Worm (Caenorhabditis elegans) whole organism, L1 larva: Measurements from ENCODE around the gene F41B5.12.

ENCODE experiments used
- C16A3.4 ChIP-seq: fragments of 150-350 bp; optimal IDR thresholded peaks from 2 replicates; lab custom pipeline; 2014; ENCODE audit warnings: missing biosample characterization, missing genetic modification characterization
- F16B12.6 ChIP-seq: fragments of 150-350 bp; optimal IDR thresholded peaks from 2 replicates; lab custom pipeline; 2014; ENCODE audit warnings: missing biosample characterization, missing genetic modification characterization
- Y116A8C.19 ChIP-seq: sonication (generic microtip); optimal IDR thresholded peaks from 2 replicates; lab custom pipeline; 2016; ENCODE audit warnings: missing compliant biosample characterization, missing genetic modification characterization, borderline replicate concordance
- aha-1 ChIP-seq: fragments of 150-350 bp; optimal IDR thresholded peaks from 2 replicates; lab custom pipeline; 2014; ENCODE audit warnings: missing biosample characterization, missing genetic modification characterization
- alr-1 ChIP-seq: fragments of 200-800 bp; sonication (Bioruptor generic); optimal IDR thresholded peaks from 2 replicates; lab custom pipeline; 2018; ENCODE audit warnings: borderline replicate concordance, mild to moderate bottlenecking, missing genetic modification characterization, missing compliant biosample characterization
- aly-2 ChIP-seq: fragments of 150-350 bp; optimal IDR thresholded peaks from 2 replicates; lab custom pipeline; 2014; ENCODE audit warnings: missing biosample characterization, missing genetic modification characterization
- blmp-1 ChIP-seq: fragments of 150-350 bp; optimal IDR thresholded peaks from 2 replicates; lab custom pipeline; 2014; ENCODE audit warnings: missing biosample characterization, missing genetic modification characterization
- ceh-63 ChIP-seq: fragments of 200-800 bp; sonication (Bioruptor generic); optimal IDR thresholded peaks from 2 replicates; lab custom pipeline; 2018; ENCODE audit warnings: mild to moderate bottlenecking, missing genetic modification characterization, missing compliant biosample characterization
- ceh-8 ChIP-seq: fragments of 200-800 bp; sonication (Bioruptor generic); optimal IDR thresholded peaks from 2 replicates; lab custom pipeline; 2018; ENCODE audit warnings: mild to moderate bottlenecking, missing genetic modification characterization, moderate library complexity, missing compliant biosample characterization
- ceh-82 ChIP-seq, 3 experiments: fragments of 150-350 bp in 1 of 3; sonication (generic microtip) in 2 of 3; optimal IDR thresholded peaks; 2 replicates each; lab custom pipeline; 2014 to 2017; ENCODE audit warnings: missing biosample characterization in 3 of 3, missing genetic modification characterization in 3 of 3
- dpl-1 ChIP-seq, 3 experiments: fragments of 150-350 bp in 2 of 3; sonication (generic microtip) in 1 of 3; optimal IDR thresholded peaks; 2 replicates each; lab custom pipeline; 2014 to 2017; ENCODE audit warnings: missing biosample characterization in 3 of 3, missing genetic modification characterization in 3 of 3, missing genetic modification reagents in 3 of 3
- dsc-1 ChIP-seq: sonication (generic microtip); optimal IDR thresholded peaks from 2 replicates; lab custom pipeline; 2016; ENCODE audit warnings: mild to moderate bottlenecking, missing genetic modification characterization, missing compliant biosample characterization
- efl-1 ChIP-seq, 4 experiments: fragments of 150-350 bp; optimal IDR thresholded peaks in 3 of 4; peaks in 1 of 4; 1 replicate in 1 of 4; 2 replicates in 3 of 4; lab custom pipeline; 2014; ENCODE audit warnings: missing biosample characterization in 2 of 4, missing genetic modification characterization in 2 of 4, missing genetic modification reagents in 2 of 4
- efl-3 ChIP-seq: fragments of 200-800 bp; sonication (Bioruptor generic); optimal IDR thresholded peaks from 2 replicates; lab custom pipeline; 2018; ENCODE audit warnings: mild to moderate bottlenecking, missing genetic modification characterization, missing compliant biosample characterization
- egl-13 ChIP-seq: sonication (generic microtip); optimal IDR thresholded peaks from 2 replicates; lab custom pipeline; 2016; ENCODE audit warnings: missing genotype, missing genetic modification reagents, missing genetic modification characterization, missing compliant biosample characterization
- elt-2 ChIP-seq: sonication (generic microtip); optimal IDR thresholded peaks from 2 replicates; lab custom pipeline; 2016; ENCODE audit warnings: missing genetic modification characterization, mild to moderate bottlenecking, inconsistent platforms, missing compliant biosample characterization, missing genetic modification reagents
- elt-3 ChIP-seq, 6 experiments: fragments of 150-350 bp in 1 of 6; sonication (generic microtip); optimal IDR thresholded peaks; 2 replicates each; lab custom pipeline; 2017 to 2018; ENCODE audit warnings: missing biosample characterization in 6 of 6, missing genetic modification characterization in 6 of 6, inconsistent platforms in 1 of 6
- ets-5 ChIP-seq: fragments of 200-800 bp; sonication (Bioruptor generic); IDR thresholded peaks from 2 replicates; pipeline ENCODE4 v1.3.6; 2022; ENCODE audit warnings: missing genetic modification characterization, missing compliant biosample characterization
- fkh-10 ChIP-seq: sonication (generic microtip); optimal IDR thresholded peaks from 2 replicates; lab custom pipeline; 2017; ENCODE audit warnings: missing biosample characterization, missing genetic modification reagents, missing genetic modification characterization
- fkh-8 ChIP-seq: sonication (generic microtip); optimal IDR thresholded peaks from 2 replicates; lab custom pipeline; 2016; ENCODE audit warnings: mild to moderate bottlenecking, missing genetic modification characterization, missing compliant biosample characterization
- hlh-4 ChIP-seq: sonication (generic microtip); optimal IDR thresholded peaks from 2 replicates; lab custom pipeline; 2016; ENCODE audit warnings: mild to moderate bottlenecking, missing genetic modification characterization, missing compliant biosample characterization
- hpl-2 ChIP-seq: fragments of 150-350 bp; optimal IDR thresholded peaks from 2 replicates; lab custom pipeline; 2014; ENCODE audit warnings: missing biosample characterization, missing genetic modification reagents, missing genetic modification characterization
- irx-1 ChIP-seq: sonication (generic microtip); optimal IDR thresholded peaks from 2 replicates; lab custom pipeline; 2016; ENCODE audit warnings: missing genetic modification characterization, missing compliant biosample characterization
- isw-1 ChIP-seq: fragments of 200-800 bp; sonication (Bioruptor generic); IDR thresholded peaks from 2 replicates; pipeline ENCODE4 v1.3.6; 2022; ENCODE audit warnings: missing genetic modification characterization, missing compliant biosample characterization
- jun-1 ChIP-seq: fragments of 150-350 bp; optimal IDR thresholded peaks from 2 replicates; lab custom pipeline; 2014; ENCODE audit warnings: missing biosample characterization, missing genetic modification reagents, missing genetic modification characterization
- lin-13 ChIP-seq: fragments of 150-350 bp; optimal IDR thresholded peaks from 2 replicates; lab custom pipeline; 2014; ENCODE audit warnings: missing biosample characterization, missing genetic modification reagents, missing genetic modification characterization
- lin-35 ChIP-seq, 2 experiments: fragments of 150-350 bp; optimal IDR thresholded peaks; 2 replicates each; lab custom pipeline; 2014; ENCODE audit warnings: missing biosample characterization in 2 of 2, missing genetic modification characterization in 2 of 2, missing genetic modification reagents in 2 of 2
- lir-3 ChIP-seq: sonication (generic microtip); optimal IDR thresholded peaks from 2 replicates; lab custom pipeline; 2016; ENCODE audit warnings: mild to moderate bottlenecking, missing genetic modification characterization, moderate library complexity, missing compliant biosample characterization; ENCODE audit not compliant: poor library complexity
- lsy-2 ChIP-seq, 2 experiments: fragments of 150-350 bp; optimal IDR thresholded peaks; 2 replicates each; lab custom pipeline; 2014; ENCODE audit warnings: missing biosample characterization in 2 of 2, missing genetic modification characterization in 2 of 2
- mef-2 ChIP-seq: fragments of 150-350 bp; optimal IDR thresholded peaks from 2 replicates; lab custom pipeline; 2014; ENCODE audit warnings: missing biosample characterization, missing genetic modification characterization
- mep-1 ChIP-seq: fragments of 150-350 bp; optimal IDR thresholded peaks from 2 replicates; lab custom pipeline; 2014; ENCODE audit warnings: missing biosample characterization, missing genetic modification characterization
- nhr-11 ChIP-seq: fragments of 150-350 bp; optimal IDR thresholded peaks from 2 replicates; lab custom pipeline; 2014; ENCODE audit warnings: missing biosample characterization, missing genetic modification characterization
- nhr-19 ChIP-seq: fragments of 200-800 bp; sonication (Bioruptor generic); conservative IDR thresholded peaks from 2 replicates; pipeline ENCODE4 v1.3.6; 2022; ENCODE audit warnings: missing genetic modification characterization, missing compliant biosample characterization
- nhr-20 ChIP-seq: sonication (generic microtip); optimal IDR thresholded peaks from 2 replicates; lab custom pipeline; 2016; ENCODE audit warnings: mild to moderate bottlenecking, missing genetic modification characterization, missing compliant biosample characterization
- nhr-28 ChIP-seq: fragments of 150-350 bp; optimal IDR thresholded peaks from 2 replicates; lab custom pipeline; 2014; ENCODE audit warnings: missing biosample characterization, missing genetic modification characterization
- nhr-47 ChIP-seq: sonication (generic microtip); optimal IDR thresholded peaks from 2 replicates; lab custom pipeline; 2016; ENCODE audit warnings: mild to moderate bottlenecking, missing genetic modification characterization, moderate library complexity, missing compliant biosample characterization
- nhr-71 ChIP-seq: sonication (generic microtip); optimal IDR thresholded peaks from 2 replicates; lab custom pipeline; 2016; ENCODE audit warnings: mild to moderate bottlenecking, missing genetic modification characterization, moderate library complexity, missing compliant biosample characterization
- nhr-76 ChIP-seq: sonication (generic microtip); optimal IDR thresholded peaks from 2 replicates; lab custom pipeline; 2017; ENCODE audit warnings: missing biosample characterization, missing genetic modification characterization
- nhr-84 ChIP-seq: sonication (generic microtip); optimal IDR thresholded peaks from 2 replicates; lab custom pipeline; 2017; ENCODE audit warnings: missing biosample characterization, missing genetic modification characterization
- pax-3 ChIP-seq: fragments of 200-800 bp; sonication (Bioruptor generic); optimal IDR thresholded peaks from 2 replicates; lab custom pipeline; 2018; ENCODE audit warnings: mild to moderate bottlenecking, missing genetic modification characterization, moderate library complexity, missing compliant biosample characterization
- rnt-1 ChIP-seq: sonication (generic microtip); optimal IDR thresholded peaks from 2 replicates; lab custom pipeline; 2016; ENCODE audit warnings: mild to moderate bottlenecking, missing genetic modification characterization, moderate library complexity, missing compliant biosample characterization
- skn-1 ChIP-seq: fragments of 150-350 bp; optimal IDR thresholded peaks from 2 replicates; lab custom pipeline; 2014; ENCODE audit warnings: missing biosample characterization, missing genetic modification characterization
- snpc-4 ChIP-seq: fragments of 150-350 bp; optimal IDR thresholded peaks from 2 replicates; lab custom pipeline; 2014; ENCODE audit warnings: missing biosample characterization, missing genetic modification characterization
- snu-23 ChIP-seq: sonication (generic microtip); optimal IDR thresholded peaks from 2 replicates; lab custom pipeline; 2016; ENCODE audit warnings: missing genetic modification characterization, missing compliant biosample characterization
- sox-4 ChIP-seq: sonication (generic microtip); optimal IDR thresholded peaks from 2 replicates; lab custom pipeline; 2016; ENCODE audit warnings: missing genetic modification characterization, missing compliant biosample characterization
- swsn-7 ChIP-seq: sonication (generic microtip); optimal IDR thresholded peaks from 2 replicates; lab custom pipeline; 2016; ENCODE audit warnings: missing genetic modification characterization, missing compliant biosample characterization
- unc-30 ChIP-seq: sonication (generic microtip); optimal IDR thresholded peaks from 2 replicates; lab custom pipeline; 2017; ENCODE audit warnings: missing biosample characterization, missing genetic modification characterization
- vab-15 ChIP-seq: sonication (generic microtip); optimal IDR thresholded peaks from 2 replicates; lab custom pipeline; 2017; ENCODE audit warnings: missing genotype, mild to moderate bottlenecking, missing genetic modification characterization, missing compliant biosample characterization
- zag-1 ChIP-seq: fragments of 150-350 bp; optimal IDR thresholded peaks from 2 replicates; lab custom pipeline; 2014; ENCODE audit warnings: missing biosample characterization, missing genetic modification characterization

F41B5.12 gene

ce11 chrV:2235848-2236247 lies 24.9 kb upstream of the F41B5.12 start, which contains the start of gene cyp-33C4:
Gene cyp-33C4, plus strand, starts transcription at chrV:2236140.
- TF ChIP-seq egl-13 (tag; lab: Kevin White, UChicago) = no peak
- no peak for TF ChIP-seq irx-1 (tag; lab: Kevin White, UChicago)
- no peak for TF ChIP-seq C16A3.4
- no peak for TF ChIP-seq rnt-1 (tag; lab: Kevin White, UChicago)
- no peak for TF ChIP-seq hlh-4 (tag; lab: Kevin White, UChicago)
- TF ChIP-seq efl-3 (GFP tag; lab: Kevin White, UChicago) = no peak
- no peak for TF ChIP-seq ceh-8 (GFP tag; lab: Kevin White, UChicago)
- no peak for TF ChIP-seq F16B12.6 (tag; lab: Kevin White, UChicago)
- no peak for TF ChIP-seq isw-1 (GFP tag; lab: Robert Waterston, UW)
- no peak for TF ChIP-seq skn-1 (tag; lab: Kevin White, UChicago)
- no peak for TF ChIP-seq lin-13 (GFP tag; lab: Kevin White, UChicago)
- no peak for TF ChIP-seq nhr-76 (tag; lab: Kevin White, UChicago)
- no peak for TF ChIP-seq mef-2
- peak in 1 of 3 experiments; percentile 26 for TF ChIP-seq dpl-1 (GFP tag; optimal IDR thresholded peaks at IDR 0.05; lab: Kevin White, UChicago)
- TF ChIP-seq nhr-11 = no peak
- peak; percentile 55 for TF ChIP-seq fkh-8 (tag; lab: Kevin White, UChicago)
- peak; percentile 86 for TF ChIP-seq nhr-20 (tag; lab: Kevin White, UChicago)
- TF ChIP-seq fkh-10 (GFP tag; lab: Kevin White, UChicago) = no peak
- peak; percentile 26 to 48 for TF ChIP-seq efl-1 (optimal IDR thresholded peaks at IDR 0.05; lab: Kevin White, UChicago)
- peak; percentile 13 to 82 for TF ChIP-seq efl-1 (GFP tag; optimal IDR thresholded peaks at IDR 0.05 in 1 of 2; lab: Kevin White, UChicago)
- TF ChIP-seq vab-15 (tag; lab: Kevin White, UChicago) = no peak
- TF ChIP-seq nhr-19 (GFP tag; lab: Robert Waterston, UW) = no peak; the same call in 1 of the 2 replicates
- peak in 1 of 2 experiments; percentile 42 for TF ChIP-seq lsy-2 (tag; optimal IDR thresholded peaks at IDR 0.05; lab: Kevin White, UChicago)
- peak; percentile 18 for TF ChIP-seq elt-2
- no peak for TF ChIP-seq Y116A8C.19
- TF ChIP-seq hpl-2 (GFP tag; lab: Kevin White, UChicago) = no peak
- no peak for TF ChIP-seq unc-30 (tag; lab: Kevin White, UChicago)
- no peak for TF ChIP-seq jun-1
- no peak for TF ChIP-seq aha-1 (tag; lab: Kevin White, UChicago)
- no peak for TF ChIP-seq lir-3 (tag; lab: Kevin White, UChicago)
- no peak for TF ChIP-seq pax-3 (tag; lab: Kevin White, UChicago)
- no peak for TF ChIP-seq aly-2 (tag; lab: Kevin White, UChicago)
- no peak for TF ChIP-seq snpc-4 (tag; lab: Kevin White, UChicago)
- TF ChIP-seq lin-35 (GFP tag; optimal IDR thresholded peaks at IDR 0.05; lab: Kevin White, UChicago) = peak in 1 of 2 experiments; percentile 35
- TF ChIP-seq nhr-84 (tag; lab: Kevin White, UChicago) = no peak
- no peak for TF ChIP-seq dsc-1 (tag; lab: Kevin White, UChicago)
- TF ChIP-seq nhr-47 (tag; lab: Kevin White, UChicago) = peak; percentile 33
- TF ChIP-seq ets-5 (GFP tag; lab: Robert Waterston, UW) = no peak
- TF ChIP-seq zag-1 (tag; lab: Kevin White, UChicago) = no peak
- peak; percentile 13 for TF ChIP-seq mep-1
- no peak for TF ChIP-seq elt-3 (tag; optimal IDR thresholded peaks at IDR 0.05; lab: Kevin White, UChicago)
- no peak for TF ChIP-seq nhr-28 (tag; lab: Kevin White, UChicago)
- no peak for TF ChIP-seq ceh-63
- peak in 1 of 3 experiments; percentile 20 for TF ChIP-seq ceh-82 (tag; optimal IDR thresholded peaks at IDR 0.05; lab: Kevin White, UChicago)
- TF ChIP-seq sox-4 (tag; lab: Kevin White, UChicago) = no peak
- TF ChIP-seq snu-23 = peak; percentile 60
- peak; percentile 34 for TF ChIP-seq swsn-7 (tag; lab: Kevin White, UChicago)
- peak; percentile 80 for TF ChIP-seq blmp-1 (tag; lab: Kevin White, UChicago)
- no peak for TF ChIP-seq alr-1
- TF ChIP-seq nhr-71 = peak; percentile 58
